Worm (Caenorhabditis elegans): ENCODE data around the gene R166.2.

R166.2 gene

DNA sequence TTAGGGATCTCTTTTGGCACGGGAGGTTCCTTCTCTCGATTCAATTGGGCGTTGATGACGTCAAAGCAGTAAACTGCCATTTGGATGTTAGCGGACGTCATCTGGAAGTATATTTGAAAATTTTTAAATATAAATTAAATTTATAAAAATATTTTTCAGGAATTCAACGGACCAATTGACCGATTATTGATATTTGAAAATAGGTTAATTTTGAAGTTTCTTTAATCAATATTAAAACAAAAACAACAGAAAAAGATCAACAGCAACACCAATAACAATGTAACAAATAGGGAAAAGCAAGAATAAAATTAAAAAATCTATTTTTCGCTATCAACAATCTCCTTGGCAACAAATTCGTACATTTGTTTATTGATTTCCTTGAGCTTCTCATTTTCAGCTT lies 1.8 kb upstream of the R166.2 start, which contains the start of gene R166.3:
TSS of gene R166.3 (minus strand) at position 101 of the 400 bp plus-strand sequence.
- no peak for TF ChIP-seq ham-2 (GFP tag; optimal IDR thresholded peaks at IDR 0.05)
- no peak for TF ChIP-seq ceh-39 (tag; optimal IDR thresholded peaks at IDR 0.05)
- no peak for TF ChIP-seq ces-1 (GFP tag; optimal IDR thresholded peaks at IDR 0.05)
- TF ChIP-seq nhr-12 (tag; optimal IDR thresholded peaks at IDR 0.05), result no peak
- TF ChIP-seq mab-5 (tag; optimal IDR thresholded peaks at IDR 0.05), result no peak
- no peak for TF ChIP-seq nhr-2 (tag; optimal IDR thresholded peaks at IDR 0.05)
- TF ChIP-seq sem-2 (GFP tag; optimal IDR thresholded peaks at IDR 0.05), result no peak

DNA sequence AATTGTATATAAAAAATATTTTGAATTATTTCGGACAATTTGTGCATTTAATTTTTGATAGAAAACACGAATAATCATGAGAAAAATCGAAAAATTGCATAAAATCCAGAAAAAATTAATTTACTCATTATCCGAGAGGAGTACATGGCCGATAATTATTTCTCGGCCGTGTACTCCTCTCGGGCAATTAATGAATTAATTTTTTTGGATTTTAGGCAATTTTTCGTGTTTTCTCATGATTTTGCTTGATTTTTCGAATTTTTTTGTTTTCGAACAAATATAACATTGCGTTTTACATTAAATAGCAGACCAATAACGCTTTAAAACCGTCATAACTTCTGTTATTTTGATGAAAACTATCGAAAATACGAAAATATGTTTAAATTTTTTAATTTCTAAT lies 517 bp upstream of the R166.2 start:
- TF ChIP-seq ceh-39 (tag; optimal IDR thresholded peaks at IDR 0.05) (no peak), mep-1 (tag; optimal IDR thresholded peaks at IDR 0.05) (no peak), mls-2 (tag; optimal IDR thresholded peaks at IDR 0.05) (no peak), hlh-1 (tag; optimal IDR thresholded peaks at IDR 0.05) (no peak), sem-2 (GFP tag; optimal IDR thresholded peaks at IDR 0.05) (no peak), flh-1 (GFP tag; optimal IDR thresholded peaks at IDR 0.05) (no peak), drap-1 (GFP tag; optimal IDR thresholded peaks at IDR 0.05) (no peak), pha-4 (tag; optimal IDR thresholded peaks at IDR 0.05) (no peak), lin-13 (tag; optimal IDR thresholded peaks at IDR 0.05) (no peak), blmp-1 (tag; optimal IDR thresholded peaks at IDR 0.05) (no peak)

DNA sequence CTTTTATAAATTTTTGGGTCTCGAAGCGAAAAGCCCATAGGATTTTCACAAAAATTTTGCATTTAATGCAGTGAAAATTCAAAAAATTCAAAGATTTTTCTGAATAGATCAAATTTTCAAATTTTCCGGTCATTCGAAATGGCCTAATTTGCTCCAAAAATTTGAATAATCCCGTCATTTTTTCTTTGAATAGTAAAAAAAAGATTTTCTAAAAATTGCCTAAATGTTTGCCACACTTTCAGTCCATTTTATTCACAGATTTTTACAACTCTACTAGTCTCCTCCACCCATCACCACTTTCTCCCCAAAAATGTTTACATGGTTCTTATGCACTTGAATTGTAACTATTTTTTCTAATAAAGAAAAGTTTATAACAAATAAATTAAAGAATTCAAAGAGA lies 3.5 kb downstream of the R166.2 start:
- no peak for TF ChIP-seq lin-32 (GFP tag; optimal IDR thresholded peaks at IDR 0.05)
- TF ChIP-seq mls-2 (tag; optimal IDR thresholded peaks at IDR 0.05), result no peak
- no peak for TF ChIP-seq unc-39 (tag; optimal IDR thresholded peaks at IDR 0.05)
- no peak for TF ChIP-seq ces-1 (GFP tag; optimal IDR thresholded peaks at IDR 0.05)
- TF ChIP-seq blmp-1 (tag; optimal IDR thresholded peaks at IDR 0.05), result no peak
- no peak for TF ChIP-seq cnd-1 (tag; optimal IDR thresholded peaks at IDR 0.05)

DNA sequence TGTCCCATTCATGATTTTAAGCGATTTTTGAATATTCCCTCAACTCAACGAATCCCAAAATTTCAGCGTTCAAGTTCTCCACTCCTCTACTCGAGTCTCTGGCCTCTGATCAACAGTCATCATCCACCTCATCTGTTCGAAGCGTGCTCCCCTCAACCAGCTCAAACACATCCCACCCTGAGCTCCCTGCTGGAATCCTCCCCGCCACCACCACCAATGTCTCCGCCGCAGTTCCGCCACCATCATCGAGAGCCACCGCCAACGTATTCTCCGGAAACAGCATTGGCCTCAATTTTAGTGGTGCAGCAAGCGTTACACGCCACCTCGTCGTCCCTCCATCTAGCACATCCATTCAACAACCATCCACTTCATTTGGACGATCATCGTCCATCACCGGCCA lies 5.9 kb downstream of the R166.2 start:
- no peak for TF ChIP-seq unc-120 (tag; optimal IDR thresholded peaks at IDR 0.05; ENCODE audit: poor library complexity, severe bottlenecking)
- no peak for TF ChIP-seq M03D4.4 (tag; optimal IDR thresholded peaks at IDR 0.05)
- TF ChIP-seq mls-2 (tag; optimal IDR thresholded peaks at IDR 0.05), result no peak
- TF ChIP-seq ces-1 (GFP tag; optimal IDR thresholded peaks at IDR 0.05), result no peak
- TF ChIP-seq ham-2 (GFP tag; optimal IDR thresholded peaks at IDR 0.05), result no peak
- no peak for TF ChIP-seq flh-1 (GFP tag; optimal IDR thresholded peaks at IDR 0.05)
- no peak for TF ChIP-seq sptf-1 (tag; optimal IDR thresholded peaks at IDR 0.05)
- no peak for TF ChIP-seq mep-1 (tag; optimal IDR thresholded peaks at IDR 0.05)
- TF ChIP-seq lsy-2 (tag; optimal IDR thresholded peaks at IDR 0.05), result no peak
- no peak for TF ChIP-seq nhr-2 (tag; optimal IDR thresholded peaks at IDR 0.05)
- no peak for TF ChIP-seq bed-3 (GFP tag; optimal IDR thresholded peaks at IDR 0.05)
- no peak for TF ChIP-seq ceh-83 (GFP tag; optimal IDR thresholded peaks at IDR 0.05)
- TF ChIP-seq pha-4 (tag; optimal IDR thresholded peaks at IDR 0.05), result no peak
- no peak for TF ChIP-seq cnd-1 (tag; optimal IDR thresholded peaks at IDR 0.05)
- no peak for TF ChIP-seq hlh-1 (tag; optimal IDR thresholded peaks at IDR 0.05)
- no peak for TF ChIP-seq ceh-39 (tag; optimal IDR thresholded peaks at IDR 0.05)
- no peak for TF ChIP-seq tbx-8 (GFP tag; optimal IDR thresholded peaks at IDR 0.05)

DNA sequence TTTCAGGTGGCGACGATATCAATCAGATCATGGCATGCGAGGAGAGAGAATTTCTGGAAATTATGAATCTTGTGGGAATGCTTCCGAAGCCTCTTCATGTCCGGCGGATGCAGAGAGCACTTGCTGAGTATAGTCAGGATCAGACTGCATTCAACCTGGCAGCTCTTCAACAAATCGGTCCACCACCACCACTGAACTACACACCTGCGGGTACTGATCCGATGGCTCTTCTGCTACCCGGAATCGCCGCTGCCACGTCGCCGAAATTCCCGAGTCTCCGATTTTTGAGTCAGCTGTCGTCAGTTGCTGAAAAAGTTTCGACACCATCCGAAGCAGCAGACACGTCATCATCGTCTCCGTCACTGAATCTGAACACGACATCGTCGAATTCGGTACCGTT lies 6.6 kb downstream of the R166.2 start:
- no peak for TF ChIP-seq lin-13 (tag; optimal IDR thresholded peaks at IDR 0.05)
- TF ChIP-seq lin-32 (GFP tag; optimal IDR thresholded peaks at IDR 0.05), result no peak
- TF ChIP-seq bed-3 (GFP tag; optimal IDR thresholded peaks at IDR 0.05), result no peak
- no peak for TF ChIP-seq nhr-237 (tag; optimal IDR thresholded peaks at IDR 0.05)
- no peak for TF ChIP-seq nhr-76 (tag; optimal IDR thresholded peaks at IDR 0.05)
- no peak for TF ChIP-seq unc-120 (tag; optimal IDR thresholded peaks at IDR 0.05; ENCODE audit: poor library complexity, severe bottlenecking)
- no peak for TF ChIP-seq blmp-1 (tag; optimal IDR thresholded peaks at IDR 0.05)
- no peak for TF ChIP-seq nhr-12 (tag; optimal IDR thresholded peaks at IDR 0.05)
- TF ChIP-seq hlh-1 (tag; optimal IDR thresholded peaks at IDR 0.05), result no peak
- TF ChIP-seq elt-3 (tag; optimal IDR thresholded peaks at IDR 0.05), result no peak
- TF ChIP-seq sem-2 (GFP tag; optimal IDR thresholded peaks at IDR 0.05), result no peak
- no peak for TF ChIP-seq sptf-1 (tag; optimal IDR thresholded peaks at IDR 0.05)
- TF ChIP-seq unc-62 (GFP tag; optimal IDR thresholded peaks at IDR 0.05), result no peak
- no peak for TF ChIP-seq unc-39 (tag; optimal IDR thresholded peaks at IDR 0.05)
- no peak for TF ChIP-seq ztf-11 (tag; optimal IDR thresholded peaks at IDR 0.05)
- no peak for TF ChIP-seq snpc-4 (tag; optimal IDR thresholded peaks at IDR 0.05)
- TF ChIP-seq M03D4.4 (tag; optimal IDR thresholded peaks at IDR 0.05), result no peak
- TF ChIP-seq ces-1 (GFP tag; optimal IDR thresholded peaks at IDR 0.05), result no peak
- no peak for TF ChIP-seq ham-2 (GFP tag; optimal IDR thresholded peaks at IDR 0.05)
- TF ChIP-seq flh-1 (GFP tag; optimal IDR thresholded peaks at IDR 0.05), result no peak
